Fruit fly (Drosophila melanogaster) Kc167 (cell line): ENCODE measurements around the gene wisp.

Experiments used
- Myc ChIP-seq: fragments of >200 bp; optimal IDR thresholded peaks from 2 replicates; lab custom pipeline; 2017; ENCODE audit warnings: missing external identifiers
- Sin3A ChIP-seq: fragments of >200 bp; optimal IDR thresholded peaks from 2 replicates; lab custom pipeline; 2018; ENCODE audit warnings: missing external identifiers
- h ChIP-seq: fragments of >200 bp; optimal IDR thresholded peaks from 3 replicates; lab custom pipeline; 2018; ENCODE audit warnings: missing external identifiers
- insv ChIP-seq: fragments of >200 bp; optimal IDR thresholded peaks from 3 replicates; lab custom pipeline; 2018; ENCODE audit warnings: missing external identifiers
- psq ChIP-seq: fragments of >200 bp; optimal IDR thresholded peaks from 2 replicates; lab custom pipeline; 2017; ENCODE audit warnings: missing external identifiers
- ttk ChIP-seq: sonication (Bioruptor generic); optimal IDR thresholded peaks from 2 replicates; lab custom pipeline; 2017; ENCODE audit warnings: missing external identifiers

wisp gene

dm6 chrX:11872517-11872916 is 21.2 kb upstream of the wisp start, which contains the start of gene BORCS5:
Gene BORCS5 (minus strand): TSS chrX:11872779.
- TF ChIP-seq insv (lab: Kevin White, UChicago) (no peak), ttk (lab: Kevin White, UChicago) (no peak), Myc (no peak), psq (lab: Kevin White, UChicago) (no peak), Sin3A (lab: Kevin White, UChicago) (no peak), h (lab: Kevin White, UChicago) (no peak)

- TF ChIP-seq insv (lab: Kevin White, UChicago) (no peak), Myc (no peak), psq (lab: Kevin White, UChicago) (no peak), h (lab: Kevin White, UChicago) (no peak), Sin3A (lab: Kevin White, UChicago) (no peak), ttk (lab: Kevin White, UChicago) (no peak)
These were observed 20.6 kb upstream of the wisp start, which contains the start of gene CG15739 for dm6 chrX:11873116-11873515. Gene CG15739 (plus strand): TSS chrX:11873319.

dm6 chrX:11875146-11875830 is 18.5 kb upstream of the wisp start:
- no peak for TF ChIP-seq insv (lab: Kevin White, UChicago)
- TF ChIP-seq ttk (lab: Kevin White, UChicago), result no peak
- no peak for TF ChIP-seq h (lab: Kevin White, UChicago)
- TF ChIP-seq Myc, result no peak
- no peak for TF ChIP-seq Sin3A (lab: Kevin White, UChicago)
- no peak for TF ChIP-seq psq (lab: Kevin White, UChicago)

dm6 chrX:11877165-11877564 is 16.6 kb upstream of the wisp start, which contains the start of gene CG10352:
Gene CG10352 (minus strand): TSS chrX:11877168.
- TF ChIP-seq Myc (no peak), h (lab: Kevin White, UChicago) (no peak), Sin3A (lab: Kevin White, UChicago) (no peak), insv (lab: Kevin White, UChicago) (no peak), psq (lab: Kevin White, UChicago) (no peak), ttk (lab: Kevin White, UChicago) (no peak)

- no peak for TF ChIP-seq Myc
- no peak for TF ChIP-seq ttk (lab: Kevin White, UChicago)
- no peak for TF ChIP-seq insv (lab: Kevin White, UChicago)
- no peak for TF ChIP-seq Sin3A (lab: Kevin White, UChicago)
- TF ChIP-seq psq (lab: Kevin White, UChicago), result no peak
- TF ChIP-seq h (lab: Kevin White, UChicago), result no peak
These were observed 12.1 kb upstream of the wisp start for dm6 chrX:11881686-11882085.

- TF ChIP-seq ttk (lab: Kevin White, UChicago) (no peak), insv (lab: Kevin White, UChicago) (no peak), psq (lab: Kevin White, UChicago) (no peak), Myc (no peak), Sin3A (lab: Kevin White, UChicago) (no peak), h (lab: Kevin White, UChicago) (no peak)
These were observed 11.3 kb upstream of the wisp start for dm6 chrX:11882447-11882846.

- TF ChIP-seq ttk (lab: Kevin White, UChicago) (no peak), Myc (no peak), psq (lab: Kevin White, UChicago) (no peak), Sin3A (lab: Kevin White, UChicago) (no peak), insv (lab: Kevin White, UChicago) (no peak), h (lab: Kevin White, UChicago) (no peak)
These were observed 9.6 kb upstream of the wisp start for dm6 chrX:11884134-11884533.

dm6 chrX:11885356-11885755 is 8.4 kb upstream of the wisp start:
- TF ChIP-seq insv (lab: Kevin White, UChicago), result no peak
- TF ChIP-seq Sin3A (lab: Kevin White, UChicago), result no peak
- TF ChIP-seq ttk (lab: Kevin White, UChicago), result no peak
- TF ChIP-seq Myc, result no peak
- no peak for TF ChIP-seq h (lab: Kevin White, UChicago)
- TF ChIP-seq psq (lab: Kevin White, UChicago), result no peak

dm6 chrX:11886976-11887375 is 6.8 kb upstream of the wisp start, which contains the start of the genes CG10353 and SelG:
Gene CG10353 (minus strand): TSS chrX:11887162.
Gene SelG (plus strand): TSS chrX:11887284.
- TF ChIP-seq Myc, result no peak
- no peak for TF ChIP-seq h (lab: Kevin White, UChicago)
- TF ChIP-seq Sin3A (lab: Kevin White, UChicago), result no peak
- no peak for TF ChIP-seq ttk (lab: Kevin White, UChicago)
- TF ChIP-seq psq (lab: Kevin White, UChicago), result no peak
- TF ChIP-seq insv (lab: Kevin White, UChicago), result no peak

dm6 chrX:11888142-11888541 is 5.6 kb upstream of the wisp start, which contains the start of gene CG1840:
Gene CG1840 (plus strand): TSS chrX:11888352.
- no peak for TF ChIP-seq Myc

- no peak for TF ChIP-seq Myc
- no peak for TF ChIP-seq Sin3A (lab: Kevin White, UChicago)
- no peak for TF ChIP-seq h (lab: Kevin White, UChicago)
- TF ChIP-seq psq (lab: Kevin White, UChicago), result no peak
- TF ChIP-seq ttk (lab: Kevin White, UChicago), result no peak
- no peak for TF ChIP-seq insv (lab: Kevin White, UChicago)
These were observed 2.0 kb upstream of the wisp start, which contains the start of gene sicily for dm6 chrX:11891682-11892179. Gene sicily (plus strand): TSS chrX:11891732.

dm6 chrX:11894198-11894597 is 455 bp downstream of the wisp start:
- TF ChIP-seq h (lab: Kevin White, UChicago), result no peak
- no peak for TF ChIP-seq ttk (lab: Kevin White, UChicago)
- TF ChIP-seq psq (lab: Kevin White, UChicago), result no peak
- no peak for TF ChIP-seq Myc
- no peak for TF ChIP-seq insv (lab: Kevin White, UChicago)
- no peak for TF ChIP-seq Sin3A (lab: Kevin White, UChicago)
